Worm (Caenorhabditis elegans) whole organism, late embryonic: ENCODE data around the gene ZK550.2.

Experiments
- ceh-18 ChIP-seq: sonication (generic microtip); optimal IDR thresholded peaks from 2 replicates; lab custom pipeline; 2016; ENCODE audit warnings: missing genetic modification characterization, missing compliant biosample characterization
- pag-3 ChIP-seq: sonication (generic microtip); optimal IDR thresholded peaks from 2 replicates; lab custom pipeline; 2016; ENCODE audit warnings: missing compliant biosample characterization, missing genetic modification characterization, borderline replicate concordance
- tbx-2 ChIP-seq: sonication (generic microtip); optimal IDR thresholded peaks from 2 replicates; lab custom pipeline; 2016; ENCODE audit warnings: missing genetic modification characterization, missing compliant biosample characterization

- no peak for TF ChIP-seq ceh-18 (tag; lab: Kevin White, UChicago)
- no peak for TF ChIP-seq tbx-2 (tag; lab: Kevin White, UChicago)
- TF ChIP-seq pag-3 (tag; lab: Kevin White, UChicago): no peak
Measured at ce11 chrIV:17269702-17270101, 24.3 kb downstream of the ZK550.2 start.
